Fruit fly (Drosophila melanogaster): ENCODE data around the gene CG43295.
A peak's percentile ranks its signal among the peaks of the same experiment; 100 is the strongest.

CG43295 gene

DNA sequence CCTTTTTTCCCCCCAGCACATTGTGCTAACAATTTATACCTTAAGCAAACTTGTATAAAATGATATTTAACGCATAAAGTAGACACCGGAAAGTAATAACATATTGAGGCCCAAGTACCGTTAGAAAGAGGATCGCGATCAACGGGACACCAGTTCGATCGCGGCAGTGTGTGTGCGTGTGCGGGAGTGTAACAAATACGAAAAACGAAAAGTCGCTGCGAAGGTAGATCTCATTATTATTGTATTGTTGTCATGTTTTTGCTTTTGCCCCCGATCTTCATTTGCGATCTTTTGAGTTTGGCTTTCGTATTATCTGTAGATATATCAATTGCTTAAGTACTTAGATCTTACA is 26.4 kb downstream of the CG43295 start:
- TF ChIP-seq gl (tag; optimal IDR thresholded peaks at IDR 0.05) (no peak), Pif1B (GFP tag; optimal IDR thresholded peaks at IDR 0.05) (no peak), CG14655 (GFP tag; optimal IDR thresholded peaks at IDR 0.05) (no peak), EcR (GFP tag; optimal IDR thresholded peaks at IDR 0.05) (no peak), CG34367 (tag; optimal IDR thresholded peaks at IDR 0.05) (no peak), CG13204 (GFP tag; optimal IDR thresholded peaks at IDR 0.05) (no peak), Ets98B (GFP tag; IDR thresholded peaks at IDR 0.05) (no peak), CG10348 (GFP tag; IDR thresholded peaks at IDR 0.05) (no peak), CG8159 (tag; optimal IDR thresholded peaks at IDR 0.05) (no peak)

dm6 chr3L:16136819-16137553 is 31.3 kb downstream of the CG43295 start:
- TF ChIP-seq Snoo (tag; optimal IDR thresholded peaks at IDR 0.05) (no peak), CG4496 (GFP tag; IDR thresholded peaks at IDR 0.05) (no peak), gl (tag; optimal IDR thresholded peaks at IDR 0.05) (no peak), CG13204 (GFP tag; optimal IDR thresholded peaks at IDR 0.05) (no peak), D1 (tag; optimal IDR thresholded peaks at IDR 0.05) (no peak), CG12605 (GFP tag; IDR thresholded peaks at IDR 0.05) (no peak), CG15710 (tag; optimal IDR thresholded peaks at IDR 0.05) (no peak), CG9948 (tag; optimal IDR thresholded peaks at IDR 0.05) (no peak), Pif1A (GFP tag; optimal IDR thresholded peaks at IDR 0.05) (no peak), CG32121 (GFP tag; IDR thresholded peaks at IDR 0.05) (no peak), CG34367 (tag; optimal IDR thresholded peaks at IDR 0.05) (no peak), rn (GFP tag; IDR thresholded peaks at IDR 0.05) (no peak), EcR (GFP tag; optimal IDR thresholded peaks at IDR 0.05) (no peak)

- no peak for TF ChIP-seq Pif1B (GFP tag; optimal IDR thresholded peaks at IDR 0.05)
Observed at dm6 chr3L:16137779-16138178, 32.1 kb downstream of the CG43295 start, which contains the start of gene CG5157. Gene CG5157 (minus strand): TSS chr3L:16137879.

dm6 chr3L:16139131-16139530 is 33.5 kb downstream of the CG43295 start:
- TF ChIP-seq CG13204 (GFP tag; optimal IDR thresholded peaks at IDR 0.05) (no peak), gl (tag; optimal IDR thresholded peaks at IDR 0.05) (no peak), EcR (GFP tag; optimal IDR thresholded peaks at IDR 0.05) (no peak), CG4496 (GFP tag; IDR thresholded peaks at IDR 0.05) (no peak), CG17806 (tag; optimal IDR thresholded peaks at IDR 0.05) (no peak), CG15710 (tag; optimal IDR thresholded peaks at IDR 0.05) (no peak), fd96Ca (GFP tag; IDR thresholded peaks at IDR 0.05) (no peak), Pif1A (GFP tag; optimal IDR thresholded peaks at IDR 0.05) (no peak), CG9948 (tag; optimal IDR thresholded peaks at IDR 0.05) (no peak), Snoo (tag; optimal IDR thresholded peaks at IDR 0.05) (no peak), D1 (tag; optimal IDR thresholded peaks at IDR 0.05) (no peak), CG14655 (GFP tag; optimal IDR thresholded peaks at IDR 0.05) (no peak)

DNA sequence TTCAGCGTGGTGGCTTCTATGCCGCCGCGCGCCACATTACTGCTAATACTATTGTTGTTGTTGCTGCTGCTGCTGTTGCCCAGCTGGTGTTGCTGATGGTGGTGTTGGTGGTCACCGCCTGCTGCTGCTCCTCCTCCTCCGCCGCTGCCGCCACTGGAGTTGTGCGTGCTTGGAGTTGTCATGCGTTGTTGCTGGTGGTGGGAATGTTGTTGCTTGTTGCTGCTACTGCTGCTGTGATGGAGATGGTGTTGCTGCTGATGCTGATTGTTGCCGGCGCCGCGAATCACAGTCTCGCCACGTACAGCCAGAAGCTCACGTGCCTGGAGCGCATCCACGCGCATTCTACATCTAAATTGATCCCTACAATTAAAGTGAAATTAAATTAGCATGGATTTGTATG is 35.9 kb downstream of the CG43295 start:
- TF ChIP-seq CG13204 (GFP tag; optimal IDR thresholded peaks at IDR 0.05), result no peak
- no peak for TF ChIP-seq CG34367 (tag; optimal IDR thresholded peaks at IDR 0.05)

- TF ChIP-seq CG4496 (GFP tag; IDR thresholded peaks at IDR 0.05) (peak; percentile 65; the same call in 2 of the 3 replicates), CG17806 (tag; optimal IDR thresholded peaks at IDR 0.05) (no peak), Ets98B (GFP tag; IDR thresholded peaks at IDR 0.05) (peak; percentile 55; the same call in 1 of the 2 replicates), CG32121 (GFP tag; IDR thresholded peaks at IDR 0.05) (peak; percentile 81), fd96Ca (GFP tag; IDR thresholded peaks at IDR 0.05) (no peak), CG8159 (tag; optimal IDR thresholded peaks at IDR 0.05) (no peak), D1 (tag; optimal IDR thresholded peaks at IDR 0.05) (no peak)
Observed at dm6 chr3L:16143685-16144539, 38.3 kb downstream of the CG43295 start, which contains the start of gene CG32152. Gene CG32152 (minus strand): TSS chr3L:16144036.

DNA sequence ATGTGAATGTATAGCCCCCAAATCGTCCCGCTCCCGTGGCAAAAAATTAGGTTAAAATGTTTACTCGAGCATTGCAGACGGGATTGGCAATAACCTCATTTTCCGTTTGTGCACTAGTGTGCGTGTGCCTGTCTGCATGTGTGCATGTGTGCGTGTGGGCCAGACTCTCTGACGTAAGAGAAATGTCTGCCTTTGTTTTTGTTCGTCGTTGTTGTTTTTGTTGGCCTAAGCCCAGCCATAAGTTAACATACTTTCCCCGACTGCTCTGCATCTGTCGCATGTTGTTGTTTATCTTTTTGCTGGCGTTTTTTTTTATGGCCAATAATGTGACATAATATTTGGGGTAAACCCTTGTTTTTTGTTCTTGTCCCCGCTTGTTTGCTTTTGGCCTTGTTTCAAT is 39.6 kb downstream of the CG43295 start:
- no peak for TF ChIP-seq Pif1B (GFP tag; optimal IDR thresholded peaks at IDR 0.05)
- TF ChIP-seq fd96Ca (GFP tag; IDR thresholded peaks at IDR 0.05), result no peak
- TF ChIP-seq CG4496 (GFP tag; IDR thresholded peaks at IDR 0.05), result no peak
- TF ChIP-seq Ets98B (GFP tag; IDR thresholded peaks at IDR 0.05), result no peak
- TF ChIP-seq Pif1A (GFP tag; optimal IDR thresholded peaks at IDR 0.05), result no peak
- TF ChIP-seq Snoo (tag; optimal IDR thresholded peaks at IDR 0.05), result peak; percentile 64

All from whole organism, pupa.